Worm (Caenorhabditis elegans) whole organism, early embryonic: ENCODE results near the gene T11F9.14.

Experiments
- B0310.2 ChIP-seq: sonication (generic microtip); optimal IDR thresholded peaks from 2 replicates; lab custom pipeline; 2016; ENCODE audit warnings: mild to moderate bottlenecking, missing genetic modification characterization, missing compliant biosample characterization
- F13C5.2 ChIP-seq: sonication (generic microtip); optimal IDR thresholded peaks from 2 replicates; lab custom pipeline; 2017; ENCODE audit warnings: mild to moderate bottlenecking, missing genetic modification characterization, inconsistent platforms, missing compliant biosample characterization
- aly-1 ChIP-seq: sonication (generic microtip); optimal IDR thresholded peaks from 2 replicates; lab custom pipeline; 2016; ENCODE audit warnings: missing genetic modification characterization, missing compliant biosample characterization
- ama-1 ChIP-seq: fragments of 150-350 bp; optimal IDR thresholded peaks from 2 replicates; lab custom pipeline; 2014
- ceh-13 ChIP-seq: fragments of 200-800 bp; sonication (Bioruptor generic); optimal IDR thresholded peaks from 2 replicates; lab custom pipeline; 2018; ENCODE audit warnings: mild to moderate bottlenecking, missing genetic modification characterization, missing compliant biosample characterization
- ceh-36 ChIP-seq: sonication (generic microtip); optimal IDR thresholded peaks from 2 replicates; lab custom pipeline; 2016; ENCODE audit warnings: missing genetic modification characterization, inconsistent platforms, missing compliant biosample characterization
- ets-7 ChIP-seq: sonication (generic microtip); optimal IDR thresholded peaks from 2 replicates; lab custom pipeline; 2016; ENCODE audit warnings: missing genotype, missing genetic modification characterization, missing compliant biosample characterization
- flt-1 ChIP-seq: fragments of 200-800 bp; sonication (Bioruptor generic); IDR thresholded peaks from 2 replicates; pipeline ENCODE4 v1.3.6; 2022; ENCODE audit warnings: missing genetic modification characterization, missing compliant biosample characterization
- hmbx-1 ChIP-seq: sonication (generic microtip); optimal IDR thresholded peaks from 2 replicates; lab custom pipeline; 2016; ENCODE audit warnings: mild to moderate bottlenecking, missing genetic modification characterization, missing compliant biosample characterization
- hmg-4 ChIP-seq: fragments of 200-800 bp; sonication (Bioruptor generic); optimal IDR thresholded peaks from 2 replicates; lab custom pipeline; 2018; ENCODE audit warnings: mild to moderate bottlenecking, missing genetic modification characterization, missing compliant biosample characterization
- hnd-1 ChIP-seq: sonication (generic microtip); optimal IDR thresholded peaks from 2 replicates; lab custom pipeline; 2016; ENCODE audit warnings: missing genetic modification characterization, missing compliant biosample characterization
- pes-1 ChIP-seq: fragments of 200-800 bp; sonication (Bioruptor generic); IDR thresholded peaks from 2 replicates; pipeline ENCODE4 v1.3.6; 2022; ENCODE audit warnings: missing genetic modification reagents, missing genetic modification characterization, missing compliant biosample characterization
- scrt-1 ChIP-seq: fragments of 200-800 bp; sonication (Bioruptor generic); IDR thresholded peaks from 2 replicates; pipeline ENCODE4 v1.3.6; 2022; ENCODE audit warnings: missing genetic modification characterization, missing compliant biosample characterization
- sea-1 ChIP-seq: fragments of 200-800 bp; sonication (Bioruptor generic); conservative IDR thresholded peaks from 2 replicates; pipeline ENCODE4 v1.3.6; 2022; ENCODE audit warnings: missing genetic modification characterization, missing compliant biosample characterization
- tbx-11 ChIP-seq: fragments of 200-800 bp; sonication (Bioruptor generic); IDR thresholded peaks from 2 replicates; pipeline ENCODE4 v1.3.6; 2022; ENCODE audit warnings: missing genetic modification characterization, missing compliant biosample characterization
- tbx-37 ChIP-seq: fragments of 200-800 bp; sonication (Bioruptor generic); conservative IDR thresholded peaks from 2 replicates; pipeline ENCODE4 v1.3.6; 2022; ENCODE audit warnings: missing genetic modification reagents, missing genetic modification characterization, missing compliant biosample characterization
- tra-4 ChIP-seq: sonication (generic microtip); optimal IDR thresholded peaks from 2 replicates; lab custom pipeline; 2017; ENCODE audit warnings: missing genetic modification characterization, missing compliant biosample characterization

T11F9.14 gene

ce11 chrV:11436407-11436806 is 44.2 kb downstream of the T11F9.14 start:
- TF ChIP-seq B0310.2 (tag; lab: Kevin White, UChicago) (no peak), aly-1 (tag; lab: Kevin White, UChicago) (no peak), ets-7 (tag; lab: Kevin White, UChicago) (no peak), tbx-37 (GFP tag; lab: Robert Waterston, UW) (no peak), ceh-36 (no peak), hnd-1 (tag; lab: Kevin White, UChicago) (no peak), tra-4 (tag; lab: Kevin White, UChicago) (no peak), tbx-11 (GFP tag; lab: Robert Waterston, UW) (no peak), ama-1 (lab: Kevin White, UChicago) (no peak), hmg-4 (GFP tag; lab: Kevin White, UChicago) (no peak)

- TF ChIP-seq F13C5.2 (tag; lab: Kevin White, UChicago): no peak
- no peak for TF ChIP-seq B0310.2 (tag; lab: Kevin White, UChicago)
- no peak for TF ChIP-seq aly-1 (tag; lab: Kevin White, UChicago)
- no peak for TF ChIP-seq sea-1
- no peak for TF ChIP-seq hmbx-1 (tag; lab: Kevin White, UChicago)
- no peak for TF ChIP-seq ama-1 (lab: Kevin White, UChicago)
- no peak for TF ChIP-seq pes-1 (GFP tag; lab: Robert Waterston, UW)
- no peak for TF ChIP-seq scrt-1
- TF ChIP-seq tbx-37 (GFP tag; lab: Robert Waterston, UW): no peak
- TF ChIP-seq flt-1 (GFP tag; lab: Robert Waterston, UW): no peak
- no peak for TF ChIP-seq ceh-13 (GFP tag; lab: Kevin White, UChicago)
- TF ChIP-seq tbx-11 (GFP tag; lab: Robert Waterston, UW): no peak
- TF ChIP-seq hmg-4 (GFP tag; lab: Kevin White, UChicago): no peak
- TF ChIP-seq tra-4 (tag; lab: Kevin White, UChicago): no peak
- TF ChIP-seq ets-7 (tag; lab: Kevin White, UChicago): no peak
- TF ChIP-seq hnd-1 (tag; lab: Kevin White, UChicago): no peak
- no peak for TF ChIP-seq ceh-36
These were observed 45.4 kb downstream of the T11F9.14 start for ce11 chrV:11435242-11435641.

- TF ChIP-seq F13C5.2 (tag; lab: Kevin White, UChicago) (no peak), ceh-36 (no peak), sea-1 (no peak), ceh-13 (GFP tag; lab: Kevin White, UChicago) (no peak), ets-7 (tag; lab: Kevin White, UChicago) (no peak), hmbx-1 (tag; lab: Kevin White, UChicago) (no peak)
These were observed 49.8 kb downstream of the T11F9.14 start for ce11 chrV:11430823-11431222.
